Fruit fly (Drosophila melanogaster): ENCODE data around the gene CG18131.

Gene CG18131

DNA sequence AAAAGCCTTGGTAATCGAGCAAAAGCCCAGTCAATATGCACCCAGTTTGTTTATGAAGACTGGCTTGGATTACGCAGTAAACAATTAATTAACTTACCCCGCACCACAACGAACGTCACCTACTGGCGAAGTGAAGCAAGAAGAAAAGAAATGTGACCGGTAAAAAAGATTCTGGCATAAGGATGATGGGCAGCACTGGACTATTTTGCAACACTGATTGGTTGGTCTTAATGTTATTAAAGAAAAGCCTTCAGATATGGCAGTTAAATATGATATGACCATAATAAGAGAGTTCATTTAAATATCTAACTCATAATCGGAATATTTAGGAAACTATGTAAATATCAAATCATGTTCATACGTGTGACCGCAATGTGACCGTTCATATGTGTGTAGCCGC, at the start of gene CG18131:
TSS of gene CG18131 (minus strand) at position 297 of the 400 bp plus-strand sequence.
- TF ChIP-seq Hr96 (GFP tag; optimal IDR thresholded peaks at IDR 0.05) (no peak), bab1 (GFP tag; optimal IDR thresholded peaks at IDR 0.05) (no peak), CG14711 (tag; optimal IDR thresholded peaks at IDR 0.05) (no peak), tj (GFP tag; optimal IDR thresholded peaks at IDR 0.05) (no peak)

DNA sequence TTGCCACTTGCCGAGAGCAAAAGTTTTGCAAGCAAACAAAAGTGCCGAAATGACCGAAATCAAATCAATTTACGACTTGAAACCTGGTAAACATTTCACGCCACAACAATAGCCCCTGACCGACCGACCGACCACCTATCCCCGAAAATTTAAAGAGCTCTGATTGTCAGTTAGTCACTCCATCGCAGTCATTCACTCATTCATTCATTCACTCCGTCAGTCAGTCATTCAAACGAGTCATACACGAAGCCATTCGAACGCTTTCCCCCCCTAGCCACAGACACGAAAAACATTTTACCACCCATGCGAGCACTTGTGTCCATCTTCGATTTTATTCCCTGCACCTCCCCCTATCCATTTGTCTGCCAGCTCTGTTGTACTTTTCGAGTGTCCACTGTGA, 47.5 kb upstream of the CG18131 start:
- no peak for TF ChIP-seq tj (GFP tag; optimal IDR thresholded peaks at IDR 0.05)
- TF ChIP-seq CG5204 (GFP tag; optimal IDR thresholded peaks at IDR 0.05) = no peak
- no peak for TF ChIP-seq Clk (GFP tag; optimal IDR thresholded peaks at IDR 0.05)
- TF ChIP-seq toe (GFP tag; optimal IDR thresholded peaks at IDR 0.05) = no peak
- TF ChIP-seq CG7101 (tag; optimal IDR thresholded peaks at IDR 0.05) = no peak
- TF ChIP-seq Mnt (GFP tag; optimal IDR thresholded peaks at IDR 0.05) = no peak
- TF ChIP-seq Crg-1 (GFP tag; optimal IDR thresholded peaks at IDR 0.05) = no peak
- TF ChIP-seq CG12768 (GFP tag; optimal IDR thresholded peaks at IDR 0.05) = no peak
- no peak for TF ChIP-seq CG33017 (tag; optimal IDR thresholded peaks at IDR 0.05)
- TF ChIP-seq cic (GFP tag; optimal IDR thresholded peaks at IDR 0.05) = no peak
- TF ChIP-seq Hr96 (GFP tag; optimal IDR thresholded peaks at IDR 0.05) = no peak
- no peak for TF ChIP-seq CG7045 (GFP tag; optimal IDR thresholded peaks at IDR 0.05)
- no peak for TF ChIP-seq CG1620 (GFP tag; optimal IDR thresholded peaks at IDR 0.05)
- no peak for TF ChIP-seq CG11617 (GFP tag; optimal IDR thresholded peaks at IDR 0.05)
- no peak for TF ChIP-seq CG14711 (tag; optimal IDR thresholded peaks at IDR 0.05)
- no peak for TF ChIP-seq kay (GFP tag; ENCODE audit: borderline replicate concordance)
- TF ChIP-seq ovo (GFP tag; optimal IDR thresholded peaks at IDR 0.05) = no peak
- no peak for TF ChIP-seq pad (GFP tag; optimal IDR thresholded peaks at IDR 0.05)

- TF ChIP-seq tj (GFP tag; optimal IDR thresholded peaks at IDR 0.05) (no peak), CG14711 (tag; optimal IDR thresholded peaks at IDR 0.05) (no peak), ovo (GFP tag; optimal IDR thresholded peaks at IDR 0.05) (no peak), cnc (optimal IDR thresholded peaks at IDR 0.05) (no peak), CG33017 (tag; optimal IDR thresholded peaks at IDR 0.05) (no peak), CG5204 (GFP tag; optimal IDR thresholded peaks at IDR 0.05) (no peak), toe (GFP tag; optimal IDR thresholded peaks at IDR 0.05) (no peak), CG7101 (tag; optimal IDR thresholded peaks at IDR 0.05) (no peak), bab1 (GFP tag; optimal IDR thresholded peaks at IDR 0.05) (no peak), CG12768 (GFP tag; optimal IDR thresholded peaks at IDR 0.05) (no peak), CG7045 (GFP tag; optimal IDR thresholded peaks at IDR 0.05) (no peak), CG1620 (GFP tag; optimal IDR thresholded peaks at IDR 0.05) (no peak), Clk (GFP tag; optimal IDR thresholded peaks at IDR 0.05) (no peak), kay (GFP tag; ENCODE audit: borderline replicate concordance) (no peak), Hr96 (GFP tag; optimal IDR thresholded peaks at IDR 0.05) (no peak), pad (GFP tag; optimal IDR thresholded peaks at IDR 0.05) (no peak), cic (GFP tag; optimal IDR thresholded peaks at IDR 0.05) (no peak), Crg-1 (GFP tag; optimal IDR thresholded peaks at IDR 0.05) (no peak), CG11617 (GFP tag; optimal IDR thresholded peaks at IDR 0.05) (no peak), Mnt (GFP tag; optimal IDR thresholded peaks at IDR 0.05) (no peak)
Observed at dm6 chr2L:1538132-1538531, 37.7 kb upstream of the CG18131 start.

DNA sequence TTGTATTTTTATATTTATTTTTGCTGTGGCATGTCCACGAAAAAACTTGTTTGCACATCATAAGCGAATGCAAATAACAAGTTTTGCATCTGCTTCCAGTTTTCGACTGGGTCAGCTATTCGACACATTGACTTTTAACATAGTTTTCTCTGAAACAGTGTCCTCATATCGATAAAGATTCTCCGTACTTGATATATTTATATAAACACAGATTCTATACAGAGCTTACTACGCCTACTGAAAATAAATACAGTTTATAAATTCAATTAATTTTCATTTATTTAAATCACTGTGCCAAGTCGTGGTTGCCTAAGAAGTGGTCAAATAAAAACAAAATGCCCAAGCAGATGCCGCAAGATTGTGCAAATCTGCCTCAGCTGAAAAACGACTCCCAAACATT, 34.8 kb upstream of the CG18131 start:
- no peak for TF ChIP-seq CG33017 (tag; optimal IDR thresholded peaks at IDR 0.05)
- TF ChIP-seq ovo (GFP tag; optimal IDR thresholded peaks at IDR 0.05) = no peak
- TF ChIP-seq CG12768 (GFP tag; optimal IDR thresholded peaks at IDR 0.05) = no peak
- no peak for TF ChIP-seq toe (GFP tag; optimal IDR thresholded peaks at IDR 0.05)
- TF ChIP-seq CG11617 (GFP tag; optimal IDR thresholded peaks at IDR 0.05) = no peak
- TF ChIP-seq Mnt (GFP tag; optimal IDR thresholded peaks at IDR 0.05) = no peak
- no peak for TF ChIP-seq cnc (optimal IDR thresholded peaks at IDR 0.05)
- no peak for TF ChIP-seq kay (GFP tag; ENCODE audit: borderline replicate concordance)
- TF ChIP-seq pad (GFP tag; optimal IDR thresholded peaks at IDR 0.05) = no peak
- no peak for TF ChIP-seq Clk (GFP tag; optimal IDR thresholded peaks at IDR 0.05)
- TF ChIP-seq CG7101 (tag; optimal IDR thresholded peaks at IDR 0.05) = no peak
- no peak for TF ChIP-seq cic (GFP tag; optimal IDR thresholded peaks at IDR 0.05)
- no peak for TF ChIP-seq Crg-1 (GFP tag; optimal IDR thresholded peaks at IDR 0.05)
- TF ChIP-seq CG5204 (GFP tag; optimal IDR thresholded peaks at IDR 0.05) = no peak
- no peak for TF ChIP-seq CG1620 (GFP tag; optimal IDR thresholded peaks at IDR 0.05)

dm6 chr2L:1522397-1522796, 22.0 kb upstream of the CG18131 start, which contains the start of gene Or22b:
Gene Or22b, plus strand, starts transcription at chr2L:1522697.
- no peak for TF ChIP-seq toe (GFP tag; optimal IDR thresholded peaks at IDR 0.05)
- no peak for TF ChIP-seq CG12768 (GFP tag; optimal IDR thresholded peaks at IDR 0.05)
- TF ChIP-seq CG14711 (tag; optimal IDR thresholded peaks at IDR 0.05) = no peak
- TF ChIP-seq Clk (GFP tag; optimal IDR thresholded peaks at IDR 0.05) = no peak
- no peak for TF ChIP-seq cic (GFP tag; optimal IDR thresholded peaks at IDR 0.05)
- TF ChIP-seq bab1 (GFP tag; optimal IDR thresholded peaks at IDR 0.05) = no peak
- TF ChIP-seq kay (GFP tag; ENCODE audit: borderline replicate concordance) = no peak
- no peak for TF ChIP-seq CG11617 (GFP tag; optimal IDR thresholded peaks at IDR 0.05)
- no peak for TF ChIP-seq Mnt (GFP tag; optimal IDR thresholded peaks at IDR 0.05)
- no peak for TF ChIP-seq CG7045 (GFP tag; optimal IDR thresholded peaks at IDR 0.05)
- no peak for TF ChIP-seq CG5204 (GFP tag; optimal IDR thresholded peaks at IDR 0.05)
- TF ChIP-seq CG7101 (tag; optimal IDR thresholded peaks at IDR 0.05) = no peak
- no peak for TF ChIP-seq pad (GFP tag; optimal IDR thresholded peaks at IDR 0.05)
- no peak for TF ChIP-seq Crg-1 (GFP tag; optimal IDR thresholded peaks at IDR 0.05)
- no peak for TF ChIP-seq ovo (GFP tag; optimal IDR thresholded peaks at IDR 0.05)
- no peak for TF ChIP-seq Hr96 (GFP tag; optimal IDR thresholded peaks at IDR 0.05)
- TF ChIP-seq cnc (optimal IDR thresholded peaks at IDR 0.05) = no peak
- TF ChIP-seq tj (GFP tag; optimal IDR thresholded peaks at IDR 0.05) = no peak

DNA sequence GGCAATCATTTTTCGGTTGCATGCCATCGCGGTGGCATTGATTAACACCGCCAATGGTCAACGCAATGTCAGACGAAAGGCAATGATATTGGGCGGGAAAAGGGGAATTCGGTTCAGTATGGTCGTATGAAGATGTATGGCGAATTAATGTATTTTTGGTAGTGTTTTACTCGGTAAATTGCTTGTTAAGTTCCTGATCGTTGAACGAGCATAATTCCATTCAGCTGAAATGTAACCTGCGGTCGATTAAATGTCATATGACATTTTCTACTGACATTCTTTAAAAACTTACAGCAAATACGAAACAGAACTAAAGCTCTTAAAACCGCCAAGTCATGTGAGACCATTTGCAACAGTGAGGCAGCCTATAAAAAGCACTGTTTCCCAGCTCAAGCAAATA, 19.8 kb upstream of the CG18131 start, which contains the start of gene Or22a:
TSS of gene Or22a (plus strand) at position 301 of the 400 bp plus-strand sequence.
- TF ChIP-seq CG33017 (tag; optimal IDR thresholded peaks at IDR 0.05) (no peak), ovo (GFP tag; optimal IDR thresholded peaks at IDR 0.05) (no peak), Crg-1 (GFP tag; optimal IDR thresholded peaks at IDR 0.05) (no peak), CG7101 (tag; optimal IDR thresholded peaks at IDR 0.05) (no peak), CG1620 (GFP tag; optimal IDR thresholded peaks at IDR 0.05) (no peak), CG14711 (tag; optimal IDR thresholded peaks at IDR 0.05) (no peak), CG12768 (GFP tag; optimal IDR thresholded peaks at IDR 0.05) (no peak), CG5204 (GFP tag; optimal IDR thresholded peaks at IDR 0.05) (no peak), Mnt (GFP tag; optimal IDR thresholded peaks at IDR 0.05) (no peak), Hr96 (GFP tag; optimal IDR thresholded peaks at IDR 0.05) (no peak), Clk (GFP tag; optimal IDR thresholded peaks at IDR 0.05) (no peak), CG7045 (GFP tag; optimal IDR thresholded peaks at IDR 0.05) (no peak), CG11617 (GFP tag; optimal IDR thresholded peaks at IDR 0.05) (no peak), cic (GFP tag; optimal IDR thresholded peaks at IDR 0.05) (no peak)

All from whole organism, adult.